Worm (Caenorhabditis elegans) whole organism, L2 larva: Measurements from ENCODE around the gene cri-3.
A peak's percentile ranks its signal among the peaks of the same experiment; 100 is the strongest.

ENCODE experiments used
- C34F6.9 ChIP-seq: fragments of 150-350 bp; optimal IDR thresholded peaks from 2 replicates; lab custom pipeline; 2014; ENCODE audit warnings: missing biosample characterization, missing genetic modification characterization
- Y55F3AM.14 ChIP-seq: fragments of 200-800 bp; sonication (Bioruptor generic); optimal IDR thresholded peaks from 2 replicates; lab custom pipeline; 2018; ENCODE audit warnings: mild to moderate bottlenecking, missing genetic modification characterization, missing compliant biosample characterization
- ZK546.5 ChIP-seq: sonication (generic microtip); optimal IDR thresholded peaks from 2 replicates; lab custom pipeline; 2017; ENCODE audit warnings: missing biosample characterization, missing genetic modification characterization
- alr-1 ChIP-seq: fragments of 150-350 bp; optimal IDR thresholded peaks from 2 replicates; lab custom pipeline; 2014; ENCODE audit warnings: missing biosample characterization, missing genetic modification characterization
- aly-2 ChIP-seq: fragments of 150-350 bp; optimal IDR thresholded peaks from 2 replicates; lab custom pipeline; 2014; ENCODE audit warnings: missing biosample characterization, missing genetic modification characterization
- ama-1 ChIP-seq: fragments of 150-350 bp; optimal IDR thresholded peaks from 2 replicates; lab custom pipeline; 2018; ENCODE audit warnings: inconsistent platforms
- blmp-1 ChIP-seq: sonication (generic microtip); optimal IDR thresholded peaks from 2 replicates; lab custom pipeline; 2017; ENCODE audit warnings: missing genetic modification characterization, mild to moderate bottlenecking, missing compliant biosample characterization, antibody characterized with exemption, moderate library complexity; ENCODE audit not compliant: insufficient read depth
- ceh-16 ChIP-seq: fragments of 150-350 bp; optimal IDR thresholded peaks from 2 replicates; lab custom pipeline; 2014; ENCODE audit warnings: missing biosample characterization, missing genetic modification characterization
- dmd-4 ChIP-seq: sonication (generic microtip); optimal IDR thresholded peaks from 2 replicates; lab custom pipeline; 2017; ENCODE audit warnings: missing biosample characterization, missing genetic modification characterization
- egl-27 ChIP-seq: sonication (generic microtip); optimal IDR thresholded peaks from 3 replicates; lab custom pipeline; 2017; ENCODE audit warnings: missing biosample characterization, missing genetic modification reagents, missing genetic modification characterization
- elt-3 ChIP-seq: sonication (generic microtip); optimal IDR thresholded peaks from 2 replicates; lab custom pipeline; 2017; ENCODE audit warnings: missing biosample characterization, missing genetic modification characterization
- fos-1 ChIP-seq: fragments of 150-350 bp; optimal IDR thresholded peaks from 2 replicates; lab custom pipeline; 2014; ENCODE audit warnings: missing biosample characterization, missing genetic modification characterization
- lin-11 ChIP-seq: fragments of 150-350 bp; sonication (generic microtip); optimal IDR thresholded peaks from 2 replicates; lab custom pipeline; 2014; ENCODE audit warnings: missing biosample characterization, missing genetic modification characterization, inconsistent platforms, mixed read lengths
- lin-13 ChIP-seq: fragments of 150-350 bp; optimal IDR thresholded peaks from 2 replicates; lab custom pipeline; 2014; ENCODE audit warnings: missing biosample characterization, missing genetic modification reagents, missing genetic modification characterization
- lsy-2 ChIP-seq, 2 experiments: fragments of 150-350 bp in 1 of 2; sonication (generic microtip) in 1 of 2; optimal IDR thresholded peaks; 2 replicates each; lab custom pipeline; 2014 to 2017; ENCODE audit warnings: missing biosample characterization in 2 of 2, missing genetic modification characterization in 2 of 2
- mab-5 ChIP-seq: fragments of 150-350 bp; optimal IDR thresholded peaks from 2 replicates; lab custom pipeline; 2014; ENCODE audit warnings: missing biosample characterization, missing genetic modification characterization
- mbf-1 ChIP-seq: sonication (generic microtip); optimal IDR thresholded peaks from 2 replicates; lab custom pipeline; 2017; ENCODE audit warnings: missing biosample characterization, missing genetic modification characterization
- nhr-10 ChIP-seq: sonication (generic microtip); optimal IDR thresholded peaks from 2 replicates; lab custom pipeline; 2017; ENCODE audit warnings: missing biosample characterization, missing genetic modification characterization
- nhr-11 ChIP-seq: fragments of 150-350 bp; optimal IDR thresholded peaks from 2 replicates; lab custom pipeline; 2014; ENCODE audit warnings: missing biosample characterization, missing genetic modification characterization
- nhr-12 ChIP-seq: fragments of 150-350 bp; optimal IDR thresholded peaks from 2 replicates; lab custom pipeline; 2014; ENCODE audit warnings: missing biosample characterization, missing genetic modification characterization
- nhr-129 ChIP-seq: fragments of 150-350 bp; optimal IDR thresholded peaks from 2 replicates; lab custom pipeline; 2014; ENCODE audit warnings: missing biosample characterization, missing genetic modification characterization
- nhr-21 ChIP-seq: fragments of 150-350 bp; optimal IDR thresholded peaks from 2 replicates; lab custom pipeline; 2014; ENCODE audit warnings: missing biosample characterization, missing genetic modification characterization
- nhr-23 ChIP-seq: fragments of 150-350 bp; optimal IDR thresholded peaks from 2 replicates; lab custom pipeline; 2014; ENCODE audit warnings: missing biosample characterization, missing genetic modification reagents, missing genetic modification characterization
- nhr-237 ChIP-seq: fragments of 150-350 bp; optimal IDR thresholded peaks from 2 replicates; lab custom pipeline; 2014; ENCODE audit warnings: missing biosample characterization, missing genetic modification characterization
- nhr-25 ChIP-seq: fragments of 150-350 bp; sonication (generic microtip); optimal IDR thresholded peaks from 3 replicates; lab custom pipeline; 2014; ENCODE audit warnings: missing biosample characterization, missing genetic modification characterization
- nhr-6 ChIP-seq: fragments of 150-350 bp; optimal IDR thresholded peaks from 2 replicates; lab custom pipeline; 2014; ENCODE audit warnings: missing biosample characterization, missing genetic modification characterization
- sem-4 ChIP-seq: fragments of 150-350 bp; optimal IDR thresholded peaks from 2 replicates; lab custom pipeline; 2014; ENCODE audit warnings: missing biosample characterization, missing genetic modification reagents, missing genetic modification characterization
- skn-1 ChIP-seq: sonication (generic microtip); optimal IDR thresholded peaks from 2 replicates; lab custom pipeline; 2017; ENCODE audit warnings: missing biosample characterization, missing genetic modification characterization
- sma-9 ChIP-seq, 2 experiments: fragments of 150-350 bp in 1 of 2; sonication (generic microtip) in 1 of 2; optimal IDR thresholded peaks; 2 replicates each; lab custom pipeline; 2014 to 2016; ENCODE audit warnings: missing genetic modification characterization in 2 of 2, mild to moderate bottlenecking in 1 of 2, missing biosample characterization in 1 of 2, missing compliant biosample characterization in 1 of 2, missing genetic modification reagents in 1 of 2, moderate library complexity in 1 of 2
- snpc-4 ChIP-seq: fragments of 150-350 bp; optimal IDR thresholded peaks from 2 replicates; lab custom pipeline; 2014; ENCODE audit warnings: missing biosample characterization, missing genetic modification characterization
- unc-39 ChIP-seq: fragments of 150-350 bp; optimal IDR thresholded peaks from 2 replicates; lab custom pipeline; 2014; ENCODE audit warnings: missing biosample characterization, missing genetic modification characterization
- unc-55 ChIP-seq: fragments of 150-350 bp; sonication (generic microtip); optimal IDR thresholded peaks from 3 replicates; lab custom pipeline; 2014; ENCODE audit warnings: missing biosample characterization, missing genetic modification reagents, missing genetic modification characterization
- unc-62 ChIP-seq: fragments of 150-350 bp; optimal IDR thresholded peaks from 2 replicates; lab custom pipeline; 2014; ENCODE audit warnings: missing biosample characterization, missing genetic modification reagents, missing genetic modification characterization
- zag-1 ChIP-seq: fragments of 150-350 bp; optimal IDR thresholded peaks from 2 replicates; lab custom pipeline; 2014; ENCODE audit warnings: missing biosample characterization, missing genetic modification characterization
- ztf-1 ChIP-seq: fragments of 200-800 bp; sonication (Bioruptor generic); conservative IDR thresholded peaks from 2 replicates; pipeline ENCODE4 v1.3.6; 2022; ENCODE audit warnings: missing genetic modification characterization, missing compliant biosample characterization
- ztf-4 ChIP-seq: fragments of 150-350 bp; optimal IDR thresholded peaks from 2 replicates; lab custom pipeline; 2014; ENCODE audit warnings: missing biosample characterization, missing genetic modification characterization

cri-3 gene

ce11 chrIII:3404354-3404913, 8.3 kb downstream of the cri-3 start, which contains the start of the genes npp-9 and F59A2.5 (continued):
- TF ChIP-seq snpc-4 (tag; lab: Kevin White, UChicago) = no peak
- TF ChIP-seq nhr-21 = no peak
- TF ChIP-seq lin-11 (tag; lab: Kevin White, UChicago) = peak; percentile 23
- no peak for TF ChIP-seq zag-1 (tag; lab: Kevin White, UChicago)
- no peak for TF ChIP-seq nhr-10 (tag; lab: Kevin White, UChicago)
- no peak for TF ChIP-seq unc-39
- no peak for TF ChIP-seq sma-9 (GFP tag; optimal IDR thresholded peaks at IDR 0.05; lab: Kevin White, UChicago)
- TF ChIP-seq sma-9 (tag; optimal IDR thresholded peaks at IDR 0.05; lab: Kevin White, UChicago) = no peak
- TF ChIP-seq sem-4 (tag; lab: Kevin White, UChicago) = no peak
- TF ChIP-seq nhr-6 (tag; lab: Kevin White, UChicago) = no peak
- peak; percentile 51 for TF ChIP-seq nhr-129 (tag; lab: Kevin White, UChicago)
- peak; percentile 32 for TF ChIP-seq nhr-25
- TF ChIP-seq dmd-4 (tag; lab: Kevin White, UChicago) = no peak
- TF ChIP-seq unc-62 (GFP tag; lab: Kevin White, UChicago) = no peak
- TF ChIP-seq fos-1 = peak; percentile 62
- no peak for TF ChIP-seq blmp-1 (tag; lab: Kevin White, UChicago)
- TF ChIP-seq mab-5 (tag; lab: Kevin White, UChicago) = no peak
- no peak for TF ChIP-seq nhr-23 (tag; lab: Kevin White, UChicago)
- no peak for TF ChIP-seq ZK546.5 (tag; lab: Kevin White, UChicago)
- TF ChIP-seq ztf-1 = no peak
- peak; percentile 11 for TF ChIP-seq ama-1 (lab: Kevin White, UChicago)
- peak; percentile 10 for TF ChIP-seq lin-13 (GFP tag; lab: Kevin White, UChicago)
- no peak for TF ChIP-seq elt-3 (tag; lab: Kevin White, UChicago)

DNA sequence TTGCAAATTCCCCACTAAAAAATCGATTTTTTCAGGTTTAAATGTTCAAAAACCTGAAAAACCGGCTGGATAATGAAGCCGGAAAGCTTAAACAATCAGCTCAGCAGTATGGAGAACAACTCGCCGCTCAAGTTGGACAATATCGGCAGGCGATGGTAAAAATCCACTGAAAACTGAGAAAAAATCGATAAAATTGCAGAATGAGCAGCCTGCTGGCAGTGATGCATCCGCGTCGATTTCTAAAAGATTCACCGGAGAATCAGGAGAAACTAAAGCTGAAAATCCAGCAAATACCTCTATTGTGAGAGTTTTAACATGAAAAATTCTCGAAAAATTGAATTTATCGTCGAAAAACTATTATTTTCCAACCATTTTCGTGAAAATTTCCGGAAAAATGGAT, 9.4 kb downstream of the cri-3 start, which contains the start of gene golg-4:
Gene golg-4, plus strand, starts transcription at position 34 of the 400 bp plus-strand sequence.
- no peak for TF ChIP-seq lin-13 (GFP tag; lab: Kevin White, UChicago)
- no peak for TF ChIP-seq unc-39
- no peak for TF ChIP-seq lsy-2 (tag; optimal IDR thresholded peaks at IDR 0.05; lab: Kevin White, UChicago)

DNA sequence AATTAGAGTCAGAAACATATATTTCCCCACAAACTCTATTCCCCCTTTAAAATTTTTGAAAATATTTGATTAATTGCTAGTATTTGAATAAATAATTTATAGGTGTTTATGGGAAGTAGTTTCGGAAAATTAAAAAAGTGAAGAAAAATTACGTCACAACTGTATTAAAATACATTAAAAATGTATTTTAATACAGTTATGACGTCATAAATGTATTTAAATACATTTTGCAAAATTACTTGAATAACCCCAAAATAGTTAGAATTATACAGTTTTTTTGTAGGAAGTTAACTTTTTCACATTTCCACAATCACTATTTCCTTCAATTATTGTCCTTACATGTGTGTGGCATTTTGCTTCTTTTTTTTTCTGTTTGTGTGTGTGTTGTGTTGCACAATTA, 17.3 kb downstream of the cri-3 start:
- TF ChIP-seq skn-1 (tag; lab: Kevin White, UChicago) (no peak), ztf-4 (no peak), nhr-23 (tag; lab: Kevin White, UChicago) (no peak), nhr-237 (tag; lab: Kevin White, UChicago) (no peak)

DNA sequence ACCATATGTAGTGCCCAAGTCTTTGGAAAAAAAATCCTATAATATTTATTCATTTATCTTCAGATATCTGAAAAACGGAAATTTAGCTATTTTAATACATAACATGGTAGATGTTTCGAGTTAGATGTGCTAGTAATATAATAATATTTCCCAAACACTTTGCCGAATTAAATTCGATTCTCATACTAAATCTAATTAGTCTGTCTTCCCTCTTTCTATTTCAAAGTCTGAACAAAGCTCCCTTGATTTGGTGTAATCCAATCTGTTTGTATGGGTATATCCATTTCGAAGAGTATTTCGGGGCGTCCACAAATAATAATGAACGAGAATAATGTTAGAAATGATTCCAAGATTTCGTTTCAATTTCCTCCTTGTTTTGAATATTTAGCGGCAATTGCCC, 18.3 kb downstream of the cri-3 start:
- TF ChIP-seq sem-4 (tag; lab: Kevin White, UChicago) (no peak), ceh-16 (no peak), snpc-4 (tag; lab: Kevin White, UChicago) (no peak), egl-27 (tag; lab: Kevin White, UChicago) (no peak), nhr-23 (tag; lab: Kevin White, UChicago) (no peak), alr-1 (tag; lab: Kevin White, UChicago) (no peak), nhr-21 (no peak), ztf-4 (no peak), dmd-4 (tag; lab: Kevin White, UChicago) (no peak), skn-1 (tag; lab: Kevin White, UChicago) (no peak), nhr-6 (tag; lab: Kevin White, UChicago) (no peak), aly-2 (no peak), elt-3 (tag; lab: Kevin White, UChicago) (no peak), nhr-129 (tag; lab: Kevin White, UChicago) (no peak)

DNA sequence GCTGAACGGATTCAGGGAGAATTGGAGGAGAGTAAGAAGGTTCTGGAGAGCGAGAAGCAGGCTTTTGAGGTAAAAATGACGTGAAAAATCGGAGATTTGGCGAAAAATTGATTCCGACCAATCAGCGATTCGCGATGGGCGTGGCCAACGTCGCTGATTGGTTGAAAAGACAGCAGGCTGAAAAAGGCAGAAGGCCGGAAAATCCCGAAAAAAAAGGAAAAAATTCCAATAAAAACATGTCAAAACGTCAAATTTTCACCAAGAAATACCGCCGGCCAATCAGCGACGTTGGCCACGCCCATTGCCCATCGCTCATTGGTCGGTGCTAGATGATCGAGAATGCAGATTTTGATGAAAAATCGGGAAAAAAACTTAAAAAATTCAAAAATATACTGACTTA, 21.3 kb downstream of the cri-3 start:
- TF ChIP-seq ztf-1 = no peak
- no peak for TF ChIP-seq nhr-12 (tag; lab: Kevin White, UChicago)
- TF ChIP-seq skn-1 (tag; lab: Kevin White, UChicago) = no peak
- no peak for TF ChIP-seq mbf-1 (tag; lab: Kevin White, UChicago)
- no peak for TF ChIP-seq Y55F3AM.14 (GFP tag; lab: Kevin White, UChicago)
- TF ChIP-seq mab-5 (tag; lab: Kevin White, UChicago) = no peak
- no peak for TF ChIP-seq C34F6.9 (tag; lab: Kevin White, UChicago)
- no peak for TF ChIP-seq unc-39
- TF ChIP-seq nhr-11 (tag; lab: Kevin White, UChicago) = no peak
- TF ChIP-seq unc-55 (GFP tag; lab: Kevin White, UChicago) = no peak
